Worm (Caenorhabditis elegans) whole organism, L4/young adult: Measurements from ENCODE around the gene paqr-1.

Source experiments
- W03F9.2 ChIP-seq: fragments of 150-350 bp; optimal IDR thresholded peaks from 2 replicates; lab custom pipeline; 2014; ENCODE audit warnings: missing biosample characterization, missing genetic modification characterization
- dao-5 ChIP-seq: sonication (generic microtip); optimal IDR thresholded peaks from 2 replicates; lab custom pipeline; 2016; ENCODE audit warnings: missing genotype, missing genetic modification characterization, moderate library complexity, missing compliant biosample characterization
- him-1 ChIP-seq: sonication (generic microtip); optimal IDR thresholded peaks from 2 replicates; lab custom pipeline; 2016; ENCODE audit warnings: missing genotype, missing genetic modification reagents, missing genetic modification characterization, missing compliant biosample characterization

DNA sequence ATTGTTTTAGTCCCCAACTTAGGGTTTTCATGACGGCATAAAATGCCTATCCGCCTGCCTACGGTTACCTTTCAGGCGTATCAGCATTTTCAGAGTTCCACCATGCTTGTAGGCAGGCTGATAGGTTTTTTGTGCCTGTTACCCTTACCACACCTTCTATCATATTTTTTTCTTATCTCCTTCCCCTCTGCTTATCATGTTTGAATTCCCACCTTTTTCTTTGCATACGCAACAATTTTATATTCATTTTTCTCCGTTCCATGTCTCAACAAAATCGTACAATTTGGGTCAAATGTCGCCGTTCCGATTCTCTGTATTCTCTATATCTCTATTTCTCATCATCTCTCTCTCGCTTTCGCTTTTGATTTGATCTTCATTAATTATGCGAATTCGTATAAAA is 35.6 kb downstream of the paqr-1 start, which contains the start of gene C01G5.9:
- TF ChIP-seq him-1 (tag; lab: Kevin White, UChicago) = no peak
- no peak for TF ChIP-seq W03F9.2 (tag; lab: Kevin White, UChicago)
- no peak for TF ChIP-seq dao-5 (tag; lab: Kevin White, UChicago)
